Fruit fly (Drosophila melanogaster) whole organism, embryonic: ENCODE data around the gene Sec13.
A peak's percentile ranks its signal among the peaks of the same experiment; 100 is the strongest.

Experiments
- Abd-B ChIP-seq: fragments of 200-800 bp; sonication (Bioruptor generic); optimal IDR thresholded peaks from 2 replicates; lab custom pipeline; 2018; ENCODE audit warnings: missing biosample characterization, mild to moderate bottlenecking, missing genetic modification characterization, moderate library complexity
- Aef1 ChIP-seq: fragments of 200-800 bp; sonication (Bioruptor generic); IDR thresholded peaks from 3 replicates; pipeline ENCODE4 v1.3.6; 2022; ENCODE audit warnings: missing biosample characterization, missing genetic modification characterization
- Atf-2 ChIP-seq: fragments of 200-800 bp; sonication (Bioruptor generic); optimal IDR thresholded peaks from 2 replicates; lab custom pipeline; 2016; ENCODE audit warnings: missing biosample characterization, missing genetic modification characterization
- B-H1 ChIP-seq: fragments of 200-800 bp; sonication (Bioruptor generic); IDR thresholded peaks from 3 replicates; pipeline ENCODE4 v1.3.6; 2022; ENCODE audit warnings: missing biosample characterization, missing genetic modification characterization
- CG10209 ChIP-seq: fragments of 200-800 bp; sonication (Bioruptor generic); optimal IDR thresholded peaks from 3 replicates; lab custom pipeline; 2017; ENCODE audit warnings: missing biosample characterization, mild to moderate bottlenecking, missing genetic modification characterization, missing genetic modification reagents
- CG13624 ChIP-seq: fragments of 200-800 bp; sonication (Bioruptor generic); optimal IDR thresholded peaks from 2 replicates; lab custom pipeline; 2016; ENCODE audit warnings: missing biosample characterization, missing genetic modification characterization
- CG17359 ChIP-seq: fragments of 200-800 bp; sonication (Bioruptor generic); optimal IDR thresholded peaks from 3 replicates; lab custom pipeline; 2018; ENCODE audit warnings: missing biosample characterization, mild to moderate bottlenecking, missing genetic modification characterization, moderate library complexity
- CG17912 ChIP-seq: fragments of 200-800 bp; sonication (Bioruptor generic); optimal IDR thresholded peaks from 2 replicates; lab custom pipeline; 2018; ENCODE audit warnings: missing biosample characterization, mild to moderate bottlenecking, missing genetic modification characterization
- CG18476 ChIP-seq: fragments of 200-800 bp; sonication (Bioruptor generic); optimal IDR thresholded peaks from 2 replicates; lab custom pipeline; 2016; ENCODE audit warnings: missing biosample characterization, mild to moderate bottlenecking, missing genetic modification characterization
- CG2116 ChIP-seq: fragments of 200-800 bp; sonication (Bioruptor generic); optimal IDR thresholded peaks from 3 replicates; lab custom pipeline; 2018; ENCODE audit warnings: missing biosample characterization, mild to moderate bottlenecking, missing genetic modification characterization
- CG2678 ChIP-seq: fragments of 200-800 bp; sonication (Bioruptor generic); optimal IDR thresholded peaks from 3 replicates; lab custom pipeline; 2019; ENCODE audit warnings: missing biosample characterization, mild to moderate bottlenecking, missing genetic modification characterization, moderate library complexity
- CG31365 ChIP-seq: fragments of 200-800 bp; sonication (Bioruptor generic); optimal IDR thresholded peaks from 2 replicates; lab custom pipeline; 2018; ENCODE audit warnings: missing biosample characterization, mild to moderate bottlenecking, missing genetic modification characterization
- CG34376 ChIP-seq: fragments of 200-800 bp; sonication (Bioruptor generic); optimal IDR thresholded peaks from 2 replicates; lab custom pipeline; 2018; ENCODE audit warnings: missing biosample characterization, mild to moderate bottlenecking, missing genetic modification characterization
- CG3726 ChIP-seq: fragments of 200-800 bp; sonication (Bioruptor generic); IDR thresholded peaks from 3 replicates; pipeline ENCODE4, ENCODE4 v1.3.6; 2022; ENCODE audit warnings: missing biosample characterization, missing genetic modification characterization
- CG4854 ChIP-seq: fragments of 200-800 bp; sonication (Bioruptor generic); optimal IDR thresholded peaks from 2 replicates; lab custom pipeline; 2016; ENCODE audit warnings: missing biosample characterization, missing genetic modification characterization, inconsistent platforms
- CG6791 ChIP-seq: fragments of 200-800 bp; sonication (Bioruptor generic); IDR thresholded peaks from 3 replicates; pipeline ENCODE4 v1.3.6; 2022; ENCODE audit warnings: missing biosample characterization, missing genetic modification characterization; ENCODE audit not compliant: partially characterized antibody
- CG7271 ChIP-seq: fragments of 200-800 bp; sonication (Bioruptor generic); optimal IDR thresholded peaks from 2 replicates; lab custom pipeline; 2018; ENCODE audit warnings: missing biosample characterization, mild to moderate bottlenecking, missing genetic modification characterization, moderate library complexity
- CG7745 ChIP-seq: fragments of 200-800 bp; sonication (Bioruptor generic); optimal IDR thresholded peaks from 2 replicates; lab custom pipeline; 2018; ENCODE audit warnings: missing biosample characterization, mild to moderate bottlenecking, missing genetic modification characterization, moderate library complexity
- CG7839 ChIP-seq: fragments of 200-800 bp; sonication (Bioruptor generic); optimal IDR thresholded peaks from 3 replicates; lab custom pipeline; 2018; ENCODE audit warnings: missing biosample characterization, mild to moderate bottlenecking, missing genetic modification characterization, moderate library complexity
- CG9932 ChIP-seq: fragments of 200-800 bp; sonication (Bioruptor generic); IDR thresholded peaks from 2 replicates; pipeline ENCODE4 v1.3.6; 2022; ENCODE audit warnings: missing biosample characterization, missing genetic modification characterization
- Doc3 ChIP-seq: fragments of 200-800 bp; sonication (Bioruptor generic); IDR thresholded peaks from 3 replicates; pipeline ENCODE4 v1.3.6; 2022; ENCODE audit warnings: missing biosample characterization, missing genetic modification characterization; ENCODE audit not compliant: partially characterized antibody
- Drgx ChIP-seq: fragments of 200-800 bp; sonication (Bioruptor generic); IDR thresholded peaks from 2 replicates; pipeline ENCODE4 v1.3.6; 2022; ENCODE audit warnings: missing biosample characterization, missing genetic modification characterization
- Fer1 ChIP-seq: fragments of 200-800 bp; sonication (Bioruptor generic); optimal IDR thresholded peaks from 2 replicates; lab custom pipeline; 2017; ENCODE audit warnings: missing biosample characterization, mild to moderate bottlenecking, missing genetic modification characterization
- Fer3 ChIP-seq: fragments of 200-800 bp; sonication (Bioruptor generic); optimal IDR thresholded peaks from 2 replicates; lab custom pipeline; 2018; ENCODE audit warnings: missing biosample characterization, mild to moderate bottlenecking, missing genetic modification characterization, moderate library complexity
- H15 ChIP-seq: fragments of 200-800 bp; sonication (Bioruptor generic); IDR thresholded peaks from 3 replicates; pipeline ENCODE4 v1.3.6; 2022; ENCODE audit warnings: missing biosample characterization, missing genetic modification characterization
- HLH4C ChIP-seq: fragments of 200-800 bp; sonication (Bioruptor generic); IDR thresholded peaks from 3 replicates; pipeline ENCODE4 v1.3.6; 2022; ENCODE audit warnings: missing biosample characterization, missing genetic modification characterization; ENCODE audit not compliant: partially characterized antibody
- HmgD ChIP-seq: fragments of 200-800 bp; sonication (Bioruptor generic); optimal IDR thresholded peaks from 3 replicates; lab custom pipeline; 2016; ENCODE audit warnings: missing biosample characterization, missing genetic modification characterization
- Hmr ChIP-seq: fragments of 200-800 bp; sonication (Bioruptor generic); optimal IDR thresholded peaks from 3 replicates; lab custom pipeline; 2017; ENCODE audit warnings: mild to moderate bottlenecking, missing biosample characterization, missing genetic modification reagents, missing genetic modification characterization
- Hr51 ChIP-seq, 2 experiments: fragments of 200-800 bp; sonication (Bioruptor generic); optimal IDR thresholded peaks; 2 replicates in 1 of 2; 3 replicates in 1 of 2; lab custom pipeline; 2016 to 2018; ENCODE audit warnings: missing biosample characterization in 2 of 2, missing genetic modification characterization in 2 of 2, mild to moderate bottlenecking in 1 of 2, moderate library complexity in 1 of 2
- NFAT ChIP-seq: fragments of 200-800 bp; sonication (Bioruptor generic); IDR thresholded peaks from 2 replicates; pipeline ENCODE4 v1.3.6; 2022; ENCODE audit warnings: missing biosample characterization, missing genetic modification characterization
- Rfx ChIP-seq: fragments of 200-800 bp; sonication (Bioruptor generic); IDR thresholded peaks from 2 replicates; pipeline ENCODE4 v1.3.6; 2022; ENCODE audit warnings: missing biosample characterization, missing genetic modification characterization
- Sry-β ChIP-seq: fragments of 200-800 bp; sonication (Bioruptor generic); optimal IDR thresholded peaks from 2 replicates; lab custom pipeline; 2018; ENCODE audit warnings: missing biosample characterization, mild to moderate bottlenecking, missing genetic modification characterization, moderate library complexity
- Taf1 ChIP-seq: fragments of 200-800 bp; sonication (Bioruptor generic); IDR thresholded peaks from 2 replicates; pipeline ENCODE4 v1.3.6; 2022; ENCODE audit warnings: missing biosample characterization, missing genetic modification characterization
- Usf ChIP-seq: fragments of 200-800 bp; sonication (Bioruptor generic); optimal IDR thresholded peaks from 2 replicates; lab custom pipeline; 2017; ENCODE audit warnings: missing genotype, missing biosample characterization, missing genetic modification characterization
- ac ChIP-seq: fragments of 200-800 bp; sonication (Bioruptor generic); optimal IDR thresholded peaks from 3 replicates; lab custom pipeline; 2017; ENCODE audit warnings: missing biosample characterization, mild to moderate bottlenecking, missing genetic modification characterization
- al ChIP-seq: fragments of 200-800 bp; sonication (Bioruptor generic); IDR thresholded peaks from 2 replicates; pipeline ENCODE4 v1.3.6; 2022; ENCODE audit warnings: missing biosample characterization, missing genetic modification characterization
- ara ChIP-seq: fragments of 200-800 bp; sonication (Bioruptor generic); IDR thresholded peaks from 2 replicates; pipeline ENCODE4 v1.3.6; 2022; ENCODE audit warnings: missing biosample characterization, missing genetic modification characterization
- cwo ChIP-seq: fragments of 200-800 bp; sonication (Bioruptor generic); optimal IDR thresholded peaks from 3 replicates; lab custom pipeline; 2017; ENCODE audit warnings: missing biosample characterization, missing genetic modification characterization, mild to moderate bottlenecking, moderate library complexity, missing genetic modification reagents
- dan ChIP-seq: fragments of 200-800 bp; sonication (Bioruptor generic); IDR thresholded peaks from 2 replicates; pipeline ENCODE4 v1.3.6; 2022; ENCODE audit warnings: missing biosample characterization, missing genetic modification characterization
- fd3F ChIP-seq: fragments of 200-800 bp; sonication (Bioruptor generic); optimal IDR thresholded peaks from 2 replicates; lab custom pipeline; 2018; ENCODE audit warnings: missing biosample characterization, mild to moderate bottlenecking, missing genetic modification characterization, moderate library complexity
- fd96Cb ChIP-seq: fragments of 200-800 bp; sonication (Bioruptor generic); optimal IDR thresholded peaks from 2 replicates; lab custom pipeline; 2018; ENCODE audit warnings: missing biosample characterization, mild to moderate bottlenecking, missing genetic modification characterization, moderate library complexity
- gt ChIP-seq: fragments of 200-800 bp; sonication (Bioruptor generic); IDR thresholded peaks from 2 replicates; pipeline ENCODE4 v1.3.6; 2022; ENCODE audit warnings: missing biosample characterization, missing genetic modification characterization
- lilli ChIP-seq: fragments of 200-800 bp; sonication (Bioruptor generic); optimal IDR thresholded peaks from 3 replicates; lab custom pipeline; 2016; ENCODE audit warnings: missing biosample characterization, missing genetic modification characterization
- lola ChIP-seq, 3 experiments: fragments of >200 bp in 2 of 3; fragments of 200-800 bp in 1 of 3; sonication (Bioruptor generic) in 1 of 3; optimal IDR thresholded peaks; 2 replicates each; lab custom pipeline; 2017 to 2019; ENCODE audit warnings: missing biosample characterization in 3 of 3, missing genetic modification characterization in 3 of 3, mild to moderate bottlenecking in 1 of 3, moderate library complexity in 1 of 3
- luna ChIP-seq: fragments of 200-800 bp; sonication (Bioruptor generic); optimal IDR thresholded peaks from 2 replicates; lab custom pipeline; 2016; ENCODE audit warnings: missing biosample characterization, missing genetic modification characterization
- onecut ChIP-seq: fragments of 200-800 bp; sonication (Bioruptor generic); IDR thresholded peaks from 2 replicates; pipeline ENCODE4 v1.3.6; 2022; ENCODE audit warnings: missing biosample characterization, missing genetic modification characterization
- tll ChIP-seq, 2 experiments: fragments of 200-800 bp in 1 of 2; fragments of >200 bp in 1 of 2; sonication (Bioruptor generic) in 1 of 2; optimal IDR thresholded peaks; 2 replicates each; lab custom pipeline; 2017 to 2019; ENCODE audit warnings: missing biosample characterization in 2 of 2, missing genetic modification characterization in 2 of 2, mild to moderate bottlenecking in 1 of 2, moderate library complexity in 1 of 2
- trh ChIP-seq: fragments of 200-800 bp; sonication (Bioruptor generic); optimal IDR thresholded peaks from 2 replicates; lab custom pipeline; 2016; ENCODE audit warnings: missing biosample characterization, missing genetic modification characterization
- zf30C ChIP-seq: fragments of 200-800 bp; sonication (Bioruptor generic); optimal IDR thresholded peaks from 3 replicates; lab custom pipeline; 2018; ENCODE audit warnings: missing biosample characterization, mild to moderate bottlenecking, missing genetic modification characterization

Gene Sec13

DNA sequence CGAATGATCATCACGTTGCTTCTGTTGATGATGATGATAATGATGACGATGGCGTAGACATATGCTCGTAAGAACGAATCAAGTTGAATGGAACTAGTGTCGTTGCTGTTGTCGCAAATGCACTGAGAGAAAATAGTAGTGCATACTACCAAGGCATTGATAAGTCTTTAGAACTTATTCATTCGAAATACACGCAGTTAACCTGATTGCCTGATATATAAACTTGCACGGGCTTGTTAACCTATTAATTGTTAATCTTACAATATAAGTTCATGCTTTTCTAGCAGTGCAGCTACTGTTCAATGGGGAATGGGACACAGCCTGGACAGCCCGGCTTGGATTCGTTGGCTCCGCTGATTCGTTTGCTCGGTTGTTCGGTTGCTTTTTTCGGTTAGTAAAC lies 29.8 kb upstream of the Sec13 start (continued):
- TF ChIP-seq CG4854 (GFP tag; lab: Kevin White, UChicago): peak; percentile 69
- peak; percentile 87 for TF ChIP-seq Rfx (GFP tag; lab: Robert Waterston, UW)
- TF ChIP-seq Sry-β (GFP tag; lab: Kevin White, UChicago): peak; percentile 35
- peak; percentile 81 for TF ChIP-seq H15 (GFP tag; lab: Robert Waterston, UW)
- TF ChIP-seq lola (GFP tag; optimal IDR thresholded peaks at IDR 0.05; lab: Kevin White, UChicago): peak in 1 of 3 experiments; percentile 93
- peak; percentile 26 for TF ChIP-seq trh (GFP tag; lab: Kevin White, UChicago)
- peak; percentile 39 for TF ChIP-seq CG2116
- TF ChIP-seq Abd-B (GFP tag; lab: Kevin White, UChicago): peak; percentile 72
- peak; percentile 95 for TF ChIP-seq Drgx (GFP tag; lab: Robert Waterston, UW)
- TF ChIP-seq Aef1 (GFP tag; lab: Robert Waterston, UW): peak; percentile 65
- peak; percentile 48 for TF ChIP-seq CG7745
- TF ChIP-seq Hmr (GFP tag; lab: Kevin White, UChicago): peak; percentile 82
- no peak for TF ChIP-seq CG6791 (GFP tag; lab: Robert Waterston, UW)
- peak; percentile 50 for TF ChIP-seq NFAT (GFP tag; lab: Robert Waterston, UW)
- peak; percentile 74 for TF ChIP-seq Fer3
- TF ChIP-seq fd96Cb (tag; lab: Kevin White, UChicago): peak; percentile 89
- TF ChIP-seq CG31365: peak; percentile 47
- peak; percentile 83 for TF ChIP-seq CG10209
- peak; percentile 83 for TF ChIP-seq CG17359 (tag; lab: Kevin White, UChicago)
- TF ChIP-seq CG3726: peak; percentile 60; the same call in 1 of the 3 replicates
- peak; percentile 88 for TF ChIP-seq CG7839 (tag; lab: Kevin White, UChicago)
- TF ChIP-seq al (GFP tag; lab: Robert Waterston, UW): peak; percentile 58
- TF ChIP-seq Doc3 (GFP tag; lab: Robert Waterston, UW): no peak
- TF ChIP-seq CG18476 (GFP tag; lab: Kevin White, UChicago): peak; percentile 77
- TF ChIP-seq tll (GFP tag; optimal IDR thresholded peaks at IDR 0.05; lab: Kevin White, UChicago): no peak
- TF ChIP-seq dan (GFP tag; lab: Robert Waterston, UW): peak; percentile 65
- TF ChIP-seq CG9932: peak; percentile 60
- peak; percentile 71 for TF ChIP-seq Usf (GFP tag; lab: Kevin White, UChicago)
- TF ChIP-seq cwo: peak; percentile 68
- TF ChIP-seq B-H1 (GFP tag; lab: Robert Waterston, UW): peak; percentile 59
- peak; percentile 77 for TF ChIP-seq Fer1 (GFP tag; lab: Kevin White, UChicago)
- TF ChIP-seq CG2678 (tag; lab: Kevin White, UChicago): peak; percentile 86
- peak; percentile 37 for TF ChIP-seq HmgD (GFP tag; lab: Kevin White, UChicago)
- peak; percentile 82 for TF ChIP-seq CG13624 (GFP tag; lab: Kevin White, UChicago)
- TF ChIP-seq Taf1 (GFP tag; lab: Robert Waterston, UW): 0 out of 2 replicates have a peak, but pooled peaks have one; percentile 52
- TF ChIP-seq Atf-2 (GFP tag; lab: Kevin White, UChicago): peak; percentile 85
- peak; percentile 67 for TF ChIP-seq ac
- peak; percentile 65 to 70 for TF ChIP-seq Hr51 (GFP tag; optimal IDR thresholded peaks at IDR 0.05; lab: Kevin White, UChicago)
- peak; percentile 58 for TF ChIP-seq fd3F (GFP tag; lab: Kevin White, UChicago)
- TF ChIP-seq onecut (GFP tag; lab: Robert Waterston, UW): peak; percentile 81
- no peak for TF ChIP-seq HLH4C (GFP tag; lab: Robert Waterston, UW)
- no peak for TF ChIP-seq CG17912 (GFP tag; lab: Kevin White, UChicago)
- peak; percentile 87 for TF ChIP-seq lilli
- TF ChIP-seq ara: peak; percentile 88
- TF ChIP-seq luna: peak; percentile 20
- peak; percentile 52; the same call in 1 of the 2 replicates for TF ChIP-seq gt (GFP tag; lab: Robert Waterston, UW)
- peak; percentile 81 for TF ChIP-seq zf30C (GFP tag; lab: Kevin White, UChicago)
- peak; percentile 24 for TF ChIP-seq CG7271 (tag; lab: Kevin White, UChicago)
- no peak for TF ChIP-seq CG34376
